Worm (Caenorhabditis elegans): ENCODE data around the gene mes-1.

ce11 chrX:11869260-11869659 lies 12.0 kb downstream of the mes-1 start, which contains the start of gene dot-1.2:
- TF ChIP-seq lin-39 (tag; optimal IDR thresholded peaks at IDR 0.05) = no peak
- no peak for TF ChIP-seq egl-27 (tag; optimal IDR thresholded peaks at IDR 0.05)
- TF ChIP-seq jun-1 (tag; optimal IDR thresholded peaks at IDR 0.05) = no peak
- no peak for TF ChIP-seq dpl-1 (GFP tag; optimal IDR thresholded peaks at IDR 0.05)
- TF ChIP-seq saeg-2 (GFP tag; IDR thresholded peaks at IDR 0.05) = no peak
- TF ChIP-seq pha-4 (GFP tag; IDR thresholded peaks at IDR 0.05) = no peak
- TF ChIP-seq pha-4 (tag; optimal IDR thresholded peaks at IDR 0.05) = no peak
- no peak for TF ChIP-seq lsy-2 (tag; optimal IDR thresholded peaks at IDR 0.05)
- TF ChIP-seq nhr-11 (tag; optimal IDR thresholded peaks at IDR 0.05) = no peak
- no peak for TF ChIP-seq nhr-237 (tag; optimal IDR thresholded peaks at IDR 0.05)
- no peak for TF ChIP-seq lin-13 (GFP tag; optimal IDR thresholded peaks at IDR 0.05)
